Fruit fly (Drosophila melanogaster): Measurements from ENCODE around the gene Ssb-c31a.

Ssb-c31a gene

dm6 chr2L:8164219-8164618 lies 46.9 kb upstream of the Ssb-c31a start (continued):
- TF ChIP-seq Hr3 (GFP tag; optimal IDR thresholded peaks at IDR 0.05) (peak; percentile 32), Gsc (GFP tag; IDR thresholded peaks at IDR 0.05) (no peak), CG12155 (GFP tag; optimal IDR thresholded peaks at IDR 0.05) (no peak), da (GFP tag; optimal IDR thresholded peaks at IDR 0.05) (no peak), Side (GFP tag; optimal IDR thresholded peaks at IDR 0.05) (peak; percentile 62), chinmo (GFP tag; IDR thresholded peaks at IDR 0.05; ENCODE audit: partially characterized antibody) (no peak), sna (GFP tag; IDR thresholded peaks at IDR 0.05; ENCODE audit: partially characterized antibody) (no peak), CG4617 (GFP tag; optimal IDR thresholded peaks at IDR 0.05; ENCODE audit: borderline replicate concordance) (peak; percentile 39), CG16863 (GFP tag; optimal IDR thresholded peaks at IDR 0.05) (peak; percentile 81), Nf-YB (GFP tag; optimal IDR thresholded peaks at IDR 0.05) (peak; percentile 63), CG4707 (GFP tag; optimal IDR thresholded peaks at IDR 0.05) (peak; percentile 86), CG18476 (GFP tag; optimal IDR thresholded peaks at IDR 0.05) (peak; percentile 78), MTF-1 (GFP tag; optimal IDR thresholded peaks at IDR 0.05; ENCODE audit: borderline replicate concordance) (peak; percentile 95), bigmax (GFP tag; optimal IDR thresholded peaks at IDR 0.05) (peak; percentile 39), Fer1 (GFP tag; optimal IDR thresholded peaks at IDR 0.05) (peak; percentile 55), hth (optimal IDR thresholded peaks at IDR 0.05) (no peak), CG9437 (GFP tag; optimal IDR thresholded peaks at IDR 0.05) (peak; percentile 11), CG10147 (GFP tag; optimal IDR thresholded peaks at IDR 0.05) (peak; percentile 9), CG14965 (GFP tag; optimal IDR thresholded peaks at IDR 0.05; ENCODE audit: borderline replicate concordance) (peak; percentile 64), Nf-YC (tag; optimal IDR thresholded peaks at IDR 0.05) (peak; percentile 23), Chrac-16 (GFP tag; optimal IDR thresholded peaks at IDR 0.05) (no peak), oc (tag; optimal IDR thresholded peaks at IDR 0.05) (peak; percentile 87), CG6813 (GFP tag; optimal IDR thresholded peaks at IDR 0.05) (peak; percentile 93), C15 (GFP tag; IDR thresholded peaks at IDR 0.05) (0 out of 3 replicates have a peak, but pooled peaks have one; percentile 37), p53 (GFP tag; optimal IDR thresholded peaks at IDR 0.05) (peak; percentile 18), sc (optimal IDR thresholded peaks at IDR 0.05) (no peak), sc (GFP tag; optimal IDR thresholded peaks at IDR 0.05) (peak; percentile 92), inv (GFP tag; IDR thresholded peaks at IDR 0.05; ENCODE audit: partially characterized antibody) (no peak), CG33557 (GFP tag; optimal IDR thresholded peaks at IDR 0.05) (peak; percentile 93), ken (GFP tag; IDR thresholded peaks at IDR 0.05) (peak; percentile 57; the same call in 1 of the 3 replicates), Scr (GFP tag; IDR thresholded peaks at IDR 0.05; ENCODE audit: partially characterized antibody) (no peak), HLH4C (GFP tag; IDR thresholded peaks at IDR 0.05; ENCODE audit: partially characterized antibody) (no peak), slou (GFP tag; optimal IDR thresholded peaks at IDR 0.05) (peak; percentile 18), fd102C (GFP tag; optimal IDR thresholded peaks at IDR 0.05) (peak; percentile 89), hkb (optimal IDR thresholded peaks at IDR 0.05) (no peak), hkb (GFP tag; IDR thresholded peaks at IDR 0.05) (peak; percentile 87), pita (GFP tag; optimal IDR thresholded peaks at IDR 0.05) (no peak), cg (GFP tag; optimal IDR thresholded peaks at IDR 0.05) (no peak), Ets65A (GFP tag) (peak; percentile 88), psq (GFP tag; optimal IDR thresholded peaks at IDR 0.05) (peak; percentile 70), jing (GFP tag; optimal IDR thresholded peaks at IDR 0.05) (peak; percentile 55), B-H2 (GFP tag; optimal IDR thresholded peaks at IDR 0.05) (no peak), CG8478 (optimal IDR thresholded peaks at IDR 0.05) (no peak), CG17361 (GFP tag; IDR thresholded peaks at IDR 0.05) (peak; percentile 69; the same call in 2 of the 3 replicates), CG8944 (GFP tag; optimal IDR thresholded peaks at IDR 0.05) (peak; percentile 61), Sox100B (GFP tag; optimal IDR thresholded peaks at IDR 0.05) (peak; percentile 87), lbe (GFP tag; optimal IDR thresholded peaks at IDR 0.05) (peak; percentile 68), Optix (GFP tag; IDR thresholded peaks at IDR 0.05) (no peak), Vsx1 (GFP tag; optimal IDR thresholded peaks at IDR 0.05) (peak; percentile 85), zfh1 (GFP tag; IDR thresholded peaks at IDR 0.05) (peak; percentile 88), CG2129 (GFP tag; IDR thresholded peaks at IDR 0.05; ENCODE audit: partially characterized antibody) (no peak)

Data from whole organism, embryonic.